Fruit fly (Drosophila melanogaster) S2 (cell line): ENCODE measurements around the gene CG43402.

Experiments
- CG8478 ChIP-seq: fragments of >200 bp; optimal IDR thresholded peaks from 2 replicates; lab custom pipeline; 2018
- CTCF ChIP-seq, 2 experiments: fragments of >200 bp; optimal IDR thresholded peaks; 2 replicates each; lab custom pipeline; 2018

DNA sequence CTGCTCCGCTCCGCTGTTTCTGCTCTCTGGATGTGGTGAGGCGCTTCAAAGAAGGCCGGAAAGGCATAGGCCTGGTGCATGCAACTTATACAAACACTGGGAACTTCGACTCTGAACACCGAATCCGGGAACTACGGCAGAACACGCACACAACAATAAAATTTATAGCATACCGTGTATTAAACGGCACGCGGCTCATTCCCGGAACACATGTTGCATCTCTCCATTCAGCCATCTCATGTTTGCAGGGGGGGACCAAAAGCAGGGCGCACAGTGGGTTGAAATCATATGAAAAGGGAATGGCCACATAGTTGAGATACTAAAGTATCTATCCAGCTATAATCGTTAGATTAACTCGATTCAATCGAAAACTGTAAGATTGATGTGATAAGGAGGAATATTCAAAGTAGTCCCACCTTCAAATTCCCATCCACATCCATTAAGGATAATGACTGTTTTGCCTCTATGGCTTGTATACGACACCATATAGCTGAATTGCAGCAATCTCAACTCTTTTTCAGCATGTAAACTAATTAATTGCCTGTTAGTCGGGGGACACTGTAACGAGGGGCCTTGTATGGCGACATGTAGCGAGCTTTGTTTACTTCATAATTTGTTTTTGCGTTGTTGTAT lies 2.5 kb upstream of the CG43402 start:
- TF ChIP-seq CG8478, result no peak
- no peak for TF ChIP-seq CTCF (optimal IDR thresholded peaks at IDR 0.05; lab: Kevin White, UChicago)
